Fruit fly (Drosophila melanogaster): Measurements from ENCODE around the gene Nil.
A peak's percentile ranks its signal among the peaks of the same experiment; 100 is the strongest.

Nil gene

DNA sequence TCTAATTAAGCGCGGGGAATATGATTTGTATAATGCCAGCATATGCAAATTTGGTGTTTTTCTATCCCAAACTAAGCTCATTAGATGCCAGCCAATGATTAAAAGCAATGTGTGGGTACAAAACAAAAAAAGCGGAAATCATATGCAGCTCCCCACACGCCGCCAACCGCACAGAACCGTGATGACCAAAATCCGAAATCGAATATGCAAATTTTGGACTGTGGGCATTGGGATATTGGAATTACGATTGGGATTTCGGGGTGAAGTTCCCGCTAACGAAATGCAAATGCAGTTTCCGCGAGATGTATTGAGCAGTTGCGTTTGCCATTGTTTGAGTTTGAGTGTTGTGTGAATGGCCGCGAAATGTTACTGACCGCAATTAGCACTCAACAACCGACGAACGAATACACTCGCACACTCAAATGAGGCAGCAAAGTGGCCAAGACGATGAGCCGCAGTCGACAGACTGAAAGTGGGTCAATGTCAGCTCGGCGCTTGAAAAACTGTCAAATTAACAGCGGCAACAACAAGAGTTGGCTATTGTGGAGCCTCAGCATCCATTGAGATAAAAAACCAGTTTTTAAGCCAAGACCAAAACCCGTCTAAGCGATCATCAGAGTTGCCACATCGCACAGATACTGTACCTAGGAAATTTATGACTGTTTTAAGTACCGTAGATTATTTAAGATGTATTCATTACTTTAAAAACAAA lies 13.2 kb downstream of the Nil start (continued):
- TF ChIP-seq sens (GFP tag) (peak; percentile 51), bcd (GFP tag; optimal IDR thresholded peaks at IDR 0.05) (no peak), kah (GFP tag; optimal IDR thresholded peaks at IDR 0.05) (no peak), CG32532 (GFP tag; IDR thresholded peaks at IDR 0.05) (no peak), Eip74EF (GFP tag; optimal IDR thresholded peaks at IDR 0.05) (peak in 1 of 2 experiments; percentile 65), run (tag; optimal IDR thresholded peaks at IDR 0.05) (peak; percentile 51), fu2 (GFP tag; optimal IDR thresholded peaks at IDR 0.05) (no peak), abd-A (tag; optimal IDR thresholded peaks at IDR 0.05) (peak; percentile 56), Med (GFP tag) (peak; percentile 42), jing (GFP tag; optimal IDR thresholded peaks at IDR 0.05) (no peak), rib (GFP tag; IDR thresholded peaks at IDR 0.05) (0 out of 2 replicates have a peak, but pooled peaks have one; percentile 24), chinmo (GFP tag; IDR thresholded peaks at IDR 0.05; ENCODE audit: partially characterized antibody) (peak; percentile 76; the same call in 2 of the 4 replicates), CG8089 (GFP tag; optimal IDR thresholded peaks at IDR 0.05) (no peak), CG12769 (tag; optimal IDR thresholded peaks at IDR 0.05) (peak; percentile 85), vvl (GFP tag; IDR thresholded peaks at IDR 0.05) (peak; percentile 73; the same call in 1 of the 2 replicates), CG4360 (GFP tag; IDR thresholded peaks at IDR 0.05) (peak; percentile 61)

DNA sequence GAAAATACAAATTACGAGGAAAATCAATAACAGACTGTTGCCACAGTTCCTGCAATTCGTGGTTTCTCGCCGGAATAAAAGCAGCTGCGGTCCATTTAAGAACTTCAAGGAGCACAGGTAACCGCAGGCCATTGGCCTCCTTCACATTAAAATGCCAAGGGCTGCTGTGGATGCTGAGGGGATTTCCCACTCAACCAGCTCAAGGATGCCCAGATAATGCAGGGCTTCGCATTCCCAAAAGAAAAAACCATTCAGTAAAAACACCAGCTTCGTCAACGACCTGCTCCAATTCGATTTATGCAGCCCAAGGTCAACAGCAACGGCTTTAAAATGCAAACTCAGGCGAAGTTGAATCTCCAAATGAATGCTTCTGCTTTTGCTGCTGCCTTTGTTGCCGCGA lies 26.4 kb downstream of the Nil start:
- no peak for TF ChIP-seq knrl (GFP tag; IDR thresholded peaks at IDR 0.05; ENCODE audit: partially characterized antibody)
- 0 out of 4 replicates have a peak, but pooled peaks have one; percentile 40 for TF ChIP-seq chinmo (GFP tag; IDR thresholded peaks at IDR 0.05; ENCODE audit: partially characterized antibody)

DNA sequence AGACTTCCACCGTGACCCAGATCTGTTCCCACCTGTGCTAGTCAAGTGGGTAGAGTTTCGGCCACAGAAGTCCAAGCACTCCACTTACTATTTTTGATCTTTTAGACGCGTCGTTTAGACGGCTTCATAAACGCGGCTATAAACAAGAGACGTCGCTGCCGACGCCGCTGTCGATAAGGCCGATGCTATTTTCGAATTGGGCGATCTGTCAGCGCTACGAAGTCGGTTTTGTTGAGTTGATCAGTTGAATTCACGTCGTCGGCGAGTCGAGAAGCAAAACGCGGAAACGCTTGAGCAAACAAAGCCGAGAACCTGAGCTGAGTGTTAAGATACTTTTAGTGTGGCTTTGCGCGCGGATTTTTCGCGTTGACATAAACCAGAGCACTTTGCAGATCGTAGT lies 27.2 kb downstream of the Nil start, which contains the start of gene osy:
osy (plus strand) TSS at position 240 of the 400 bp plus-strand sequence.
- no peak for TF ChIP-seq lola (GFP tag; optimal IDR thresholded peaks at IDR 0.05)
- no peak for TF ChIP-seq zfh2 (GFP tag; optimal IDR thresholded peaks at IDR 0.05)
- TF ChIP-seq mirr (GFP tag; optimal IDR thresholded peaks at IDR 0.05) = no peak
- no peak for TF ChIP-seq wor (GFP tag; IDR thresholded peaks at IDR 0.05)
- no peak for TF ChIP-seq BEAF-32 (GFP tag; optimal IDR thresholded peaks at IDR 0.05)
- no peak for TF ChIP-seq CG7357 (GFP tag; IDR thresholded peaks at IDR 0.05)
- TF ChIP-seq Sox100B (GFP tag; optimal IDR thresholded peaks at IDR 0.05) = no peak
- peak; percentile 21; the same call in 1 of the 2 replicates for TF ChIP-seq CG13287 (GFP tag; IDR thresholded peaks at IDR 0.05; ENCODE audit: partially characterized antibody)
- TF ChIP-seq Dbx (GFP tag; IDR thresholded peaks at IDR 0.05) = no peak
- TF ChIP-seq CG11696 (GFP tag; IDR thresholded peaks at IDR 0.05) = no peak
- TF ChIP-seq ewg (GFP tag; optimal IDR thresholded peaks at IDR 0.05) = no peak
- TF ChIP-seq CG3065 (GFP tag; optimal IDR thresholded peaks at IDR 0.05) = no peak
- TF ChIP-seq Nf-YC (tag; optimal IDR thresholded peaks at IDR 0.05) = no peak
- no peak for TF ChIP-seq yki (optimal IDR thresholded peaks at IDR 0.05)
- no peak for TF ChIP-seq Drgx (GFP tag; IDR thresholded peaks at IDR 0.05)
- TF ChIP-seq CG32532 (GFP tag; IDR thresholded peaks at IDR 0.05) = no peak
- no peak for TF ChIP-seq CG30431 (GFP tag; optimal IDR thresholded peaks at IDR 0.05)
- 0 out of 2 replicates have a peak, but pooled peaks have one; percentile 9 for TF ChIP-seq Rfx (GFP tag; IDR thresholded peaks at IDR 0.05)
- TF ChIP-seq CG7987 (GFP tag; optimal IDR thresholded peaks at IDR 0.05) = no peak
- TF ChIP-seq CG13123 (GFP tag; optimal IDR thresholded peaks at IDR 0.05) = no peak
- no peak for TF ChIP-seq CG4617 (GFP tag; optimal IDR thresholded peaks at IDR 0.05; ENCODE audit: borderline replicate concordance)
- TF ChIP-seq Ptx1 (GFP tag; IDR thresholded peaks at IDR 0.05) = no peak
- peak; percentile 82 for TF ChIP-seq Adf1 (GFP tag; IDR thresholded peaks at IDR 0.05)
- TF ChIP-seq fd96Cb (tag; optimal IDR thresholded peaks at IDR 0.05) = no peak
- no peak for TF ChIP-seq CG10366 (GFP tag; IDR thresholded peaks at IDR 0.05)
- no peak for TF ChIP-seq tup (GFP tag; optimal IDR thresholded peaks at IDR 0.05)
- no peak for TF ChIP-seq Eip74EF (GFP tag; optimal IDR thresholded peaks at IDR 0.05)
- no peak for TF ChIP-seq sqz (GFP tag; optimal IDR thresholded peaks at IDR 0.05)
- TF ChIP-seq CG15601 (tag; optimal IDR thresholded peaks at IDR 0.05) = no peak
- no peak for TF ChIP-seq CG6272 (GFP tag; IDR thresholded peaks at IDR 0.05)
- TF ChIP-seq amos (GFP tag; IDR thresholded peaks at IDR 0.05; ENCODE audit: partially characterized antibody) = peak; percentile 6; the same call in 1 of the 2 replicates
- no peak for TF ChIP-seq gce (GFP tag; IDR thresholded peaks at IDR 0.05)
